Fruit fly (Drosophila melanogaster) S2 (cell line): Measurements from ENCODE around the gene CG33978.

Experiments
- CG8478 ChIP-seq: fragments of >200 bp; optimal IDR thresholded peaks from 2 replicates; lab custom pipeline; 2018
- CTCF ChIP-seq, 2 experiments: fragments of >200 bp; optimal IDR thresholded peaks; 2 replicates each; lab custom pipeline; 2018

- no peak for TF ChIP-seq CG8478 (lab: Kevin White, UChicago)
- TF ChIP-seq CTCF (optimal IDR thresholded peaks at IDR 0.05; lab: Kevin White, UChicago), result no peak
These were observed 43.3 kb downstream of the CG33978 start, which contains the start of gene anne for dm6 chr4:131958-132623.
